Fruit fly (Drosophila melanogaster): ENCODE measurements around the gene mbc.
A peak's percentile ranks its signal among the peaks of the same experiment; 100 is the strongest.

DNA sequence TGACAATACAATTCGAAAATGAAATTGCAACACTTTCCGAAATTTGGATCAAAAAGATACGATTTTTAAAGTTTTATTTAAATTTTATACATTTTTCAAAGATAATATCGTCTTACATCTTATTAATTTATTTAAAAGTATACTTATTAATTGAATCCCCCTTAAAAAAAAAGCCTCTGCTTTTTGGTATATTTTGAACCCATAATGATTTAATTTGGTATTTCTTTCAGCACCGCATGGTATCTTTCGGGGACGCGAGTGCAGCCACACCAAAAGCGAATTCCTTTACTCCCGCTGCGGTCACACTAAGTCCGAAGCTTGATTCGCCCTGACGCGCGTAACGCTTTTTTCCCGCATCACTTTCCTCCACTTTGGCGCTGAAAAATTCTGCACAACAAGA, 38.7 kb downstream of the mbc start:
- TF ChIP-seq cic (GFP tag; optimal IDR thresholded peaks at IDR 0.05) (no peak), Hr96 (GFP tag; optimal IDR thresholded peaks at IDR 0.05) (no peak), Clk (GFP tag; optimal IDR thresholded peaks at IDR 0.05) (no peak), ovo (GFP tag; optimal IDR thresholded peaks at IDR 0.05) (no peak), CG14711 (tag; optimal IDR thresholded peaks at IDR 0.05) (peak; percentile 20), pad (GFP tag; optimal IDR thresholded peaks at IDR 0.05) (no peak), tj (GFP tag; optimal IDR thresholded peaks at IDR 0.05) (no peak), cnc (optimal IDR thresholded peaks at IDR 0.05) (no peak), Mnt (GFP tag; optimal IDR thresholded peaks at IDR 0.05) (no peak), kay (GFP tag; ENCODE audit: borderline replicate concordance) (no peak), CG1620 (GFP tag; optimal IDR thresholded peaks at IDR 0.05) (no peak), CG7101 (tag; optimal IDR thresholded peaks at IDR 0.05) (peak; percentile 40)
